Worm (Caenorhabditis elegans) whole organism, young adult: ENCODE results near the gene hpo-38.

Source experiments
- B0336.3 ChIP-seq: fragments of 200-800 bp; sonication (Bioruptor generic); IDR thresholded peaks from 2 replicates; pipeline ENCODE4 v1.3.6; 2022; ENCODE audit warnings: missing genetic modification characterization, missing compliant biosample characterization
- D2030.7 ChIP-seq: fragments of 200-800 bp; sonication (Bioruptor generic); IDR thresholded peaks from 2 replicates; pipeline ENCODE4 v1.3.6; 2022; ENCODE audit warnings: missing genetic modification reagents, missing genetic modification characterization, missing compliant biosample characterization
- F33H1.4 ChIP-seq: fragments of 200-800 bp; sonication (Bioruptor generic); IDR thresholded peaks from 2 replicates; pipeline ENCODE4 v1.3.6; 2022; ENCODE audit warnings: missing genetic modification reagents, missing genetic modification characterization, missing compliant biosample characterization
- F37B4.10 ChIP-seq: fragments of 200-800 bp; sonication (Bioruptor generic); IDR thresholded peaks from 2 replicates; pipeline ENCODE4 v1.3.6; 2022; ENCODE audit warnings: missing genetic modification characterization, missing compliant biosample characterization
- F39B2.1 ChIP-seq: fragments of 200-800 bp; sonication (Bioruptor generic); IDR thresholded peaks from 2 replicates; pipeline ENCODE4 v1.3.6; 2022; ENCODE audit warnings: missing genetic modification reagents, missing genetic modification characterization, missing compliant biosample characterization
- F52B5.7 ChIP-seq: sonication (generic microtip); optimal IDR thresholded peaks from 2 replicates; lab custom pipeline; 2016; ENCODE audit warnings: mild to moderate bottlenecking, missing genetic modification characterization, missing compliant biosample characterization
- F55B11.4 ChIP-seq: sonication (generic microtip); optimal IDR thresholded peaks from 2 replicates; lab custom pipeline; 2016; ENCODE audit warnings: missing compliant biosample characterization, missing genetic modification characterization, borderline replicate concordance; ENCODE audit not compliant: insufficient read depth
- F57C9.4 ChIP-seq: sonication (generic microtip); optimal IDR thresholded peaks from 2 replicates; lab custom pipeline; 2017; ENCODE audit warnings: mild to moderate bottlenecking, missing genetic modification characterization, missing compliant biosample characterization
- Y53F4B.3 ChIP-seq: fragments of 200-800 bp; sonication (Bioruptor generic); IDR thresholded peaks from 2 replicates; pipeline ENCODE4 v1.3.6; 2022; ENCODE audit warnings: missing genetic modification reagents, missing genetic modification characterization, missing compliant biosample characterization
- Y53G8AR.9 ChIP-seq: fragments of 200-800 bp; sonication (Bioruptor generic); conservative IDR thresholded peaks from 2 replicates; pipeline ENCODE4 v1.3.6; 2022; ENCODE audit warnings: missing genetic modification reagents, missing genetic modification characterization, missing compliant biosample characterization
- Y67H2A.10 ChIP-seq: fragments of 200-800 bp; sonication (Bioruptor generic); conservative IDR thresholded peaks from 2 replicates; pipeline ENCODE4 v1.3.6; 2022; ENCODE audit warnings: missing genetic modification reagents, missing genetic modification characterization, missing compliant biosample characterization
- Y79H2A.3 ChIP-seq: fragments of 200-800 bp; sonication (Bioruptor generic); conservative IDR thresholded peaks from 2 replicates; pipeline ENCODE4 v1.3.6; 2022; ENCODE audit warnings: missing genetic modification reagents, missing genetic modification characterization, missing compliant biosample characterization
- akir-1 ChIP-seq: fragments of 200-800 bp; sonication (Bioruptor generic); optimal IDR thresholded peaks from 2 replicates; lab custom pipeline; 2018; ENCODE audit warnings: mild to moderate bottlenecking, missing genetic modification characterization, moderate library complexity, missing compliant biosample characterization
- athp-1 ChIP-seq: sonication (generic microtip); optimal IDR thresholded peaks from 2 replicates; lab custom pipeline; 2017; ENCODE audit warnings: mild to moderate bottlenecking, missing genetic modification characterization, missing compliant biosample characterization
- attf-5 ChIP-seq: fragments of 200-800 bp; sonication (Bioruptor generic); optimal IDR thresholded peaks from 2 replicates; lab custom pipeline; 2018; ENCODE audit warnings: mild to moderate bottlenecking, missing genetic modification characterization, missing compliant biosample characterization
- cebp-1 ChIP-seq, 2 experiments: fragments of 200-800 bp in 1 of 2; sonication (Bioruptor generic) in 1 of 2; sonication (generic microtip) in 1 of 2; IDR thresholded peaks in 1 of 2; optimal IDR thresholded peaks in 1 of 2; 2 replicates each; pipeline versions ENCODE4 v1.3.6 to Lab custom; 2017 to 2022; ENCODE audit warnings: missing compliant biosample characterization in 2 of 2, missing genetic modification characterization in 2 of 2, mild to moderate bottlenecking in 1 of 2, missing genetic modification reagents in 1 of 2, moderate library complexity in 1 of 2
- ceh-100 ChIP-seq: fragments of 200-800 bp; sonication (Bioruptor generic); IDR thresholded peaks from 2 replicates; pipeline ENCODE4 v1.3.6; 2022; ENCODE audit warnings: missing genetic modification reagents, missing genetic modification characterization, missing compliant biosample characterization
- dox-1 ChIP-seq: fragments of 200-800 bp; sonication (Bioruptor generic); IDR thresholded peaks from 2 replicates; pipeline ENCODE4 v1.3.6; 2022; ENCODE audit warnings: missing genetic modification reagents, missing genetic modification characterization, missing compliant biosample characterization
- egl-18 ChIP-seq: fragments of 200-800 bp; sonication (Bioruptor generic); IDR thresholded peaks from 2 replicates; pipeline ENCODE4 v1.3.6; 2022; ENCODE audit warnings: missing genetic modification reagents, missing genetic modification characterization, missing compliant biosample characterization
- ekl-4 ChIP-seq: fragments of 200-800 bp; sonication (Bioruptor generic); IDR thresholded peaks from 2 replicates; pipeline ENCODE4 v1.3.6; 2022; ENCODE audit warnings: missing genetic modification reagents, missing genetic modification characterization, missing compliant biosample characterization
- ets-4 ChIP-seq: fragments of 200-800 bp; sonication (Bioruptor generic); optimal IDR thresholded peaks from 2 replicates; lab custom pipeline; 2018; ENCODE audit warnings: mild to moderate bottlenecking, missing genetic modification characterization, missing compliant biosample characterization
- fkh-3 ChIP-seq: sonication (generic microtip); optimal IDR thresholded peaks from 2 replicates; lab custom pipeline; 2016; ENCODE audit warnings: mild to moderate bottlenecking, missing genetic modification characterization, missing compliant biosample characterization
- him-1 ChIP-seq: sonication (generic microtip); optimal IDR thresholded peaks from 2 replicates; lab custom pipeline; 2016; ENCODE audit warnings: missing genotype, missing genetic modification reagents, missing genetic modification characterization, missing compliant biosample characterization
- hmg-1.2 ChIP-seq: fragments of 200-800 bp; sonication (Bioruptor generic); IDR thresholded peaks from 2 replicates; pipeline ENCODE4 v1.3.6; 2022; ENCODE audit warnings: missing genetic modification reagents, missing genetic modification characterization, missing compliant biosample characterization
- hrde-1 ChIP-seq: sonication (generic microtip); optimal IDR thresholded peaks from 2 replicates; lab custom pipeline; 2016; ENCODE audit warnings: missing genetic modification characterization, mild to moderate bottlenecking, missing compliant biosample characterization, moderate library complexity, missing genotype, missing genetic modification reagents, borderline replicate concordance
- hsf-1 ChIP-seq: fragments of 200-800 bp; sonication (Bioruptor generic); IDR thresholded peaks from 2 replicates; pipeline ENCODE4 v1.3.6; 2022; ENCODE audit warnings: missing genetic modification reagents, missing genetic modification characterization, missing compliant biosample characterization
- lsl-1 ChIP-seq: fragments of 200-800 bp; sonication (Bioruptor generic); optimal IDR thresholded peaks from 2 replicates; lab custom pipeline; 2018; ENCODE audit warnings: mild to moderate bottlenecking, missing genetic modification characterization, moderate library complexity, missing compliant biosample characterization
- madf-3 ChIP-seq: fragments of 200-800 bp; sonication (Bioruptor generic); IDR thresholded peaks from 2 replicates; pipeline ENCODE4 v1.3.6; 2022; ENCODE audit warnings: missing genetic modification reagents, missing genetic modification characterization, missing compliant biosample characterization
- madf-6 ChIP-seq: fragments of 200-800 bp; sonication (Bioruptor generic); IDR thresholded peaks from 2 replicates; pipeline ENCODE4 v1.3.6; 2022; ENCODE audit warnings: missing genetic modification reagents, missing genetic modification characterization, missing compliant biosample characterization
- madf-8 ChIP-seq: fragments of 200-800 bp; sonication (Bioruptor generic); conservative IDR thresholded peaks from 2 replicates; pipeline ENCODE4 v1.3.6; 2022; ENCODE audit warnings: missing genetic modification reagents, missing genetic modification characterization, missing compliant biosample characterization
- mcd-1 ChIP-seq: fragments of 200-800 bp; sonication (Bioruptor generic); IDR thresholded peaks from 2 replicates; pipeline ENCODE4 v1.3.6; 2022; ENCODE audit warnings: missing genetic modification reagents, missing genetic modification characterization, missing compliant biosample characterization
- mel-28 ChIP-seq: sonication (generic microtip); optimal IDR thresholded peaks from 2 replicates; lab custom pipeline; 2016; ENCODE audit warnings: borderline replicate concordance, mild to moderate bottlenecking, missing genetic modification characterization, missing compliant biosample characterization
- nfyb-1 ChIP-seq: fragments of 200-800 bp; sonication (Bioruptor generic); IDR thresholded peaks from 2 replicates; pipeline ENCODE4 v1.3.6; 2022; ENCODE audit warnings: missing genetic modification reagents, missing genetic modification characterization, missing compliant biosample characterization
- rpc-1 ChIP-seq, 2 experiments: fragments of 150-350 bp in 1 of 2; sonication (generic microtip) in 1 of 2; optimal IDR thresholded peaks; 2 replicates each; lab custom pipeline; 2014 to 2018; ENCODE audit warnings: missing biosample characterization in 1 of 2, missing genetic modification characterization in 1 of 2, missing genetic modification reagents in 1 of 2, missing genotype in 1 of 2
- sdz-38 ChIP-seq: sonication (generic microtip); optimal IDR thresholded peaks from 2 replicates; lab custom pipeline; 2016; ENCODE audit warnings: missing genotype, missing genetic modification characterization, missing compliant biosample characterization
- sptf-2 ChIP-seq: fragments of 200-800 bp; sonication (Bioruptor generic); optimal IDR thresholded peaks from 2 replicates; lab custom pipeline; 2018; ENCODE audit warnings: mild to moderate bottlenecking, missing genetic modification characterization, missing compliant biosample characterization
- tbp1 ChIP-seq: fragments of 200-800 bp; sonication (Bioruptor generic); optimal IDR thresholded peaks from 2 replicates; lab custom pipeline; 2018; ENCODE audit warnings: mild to moderate bottlenecking, missing genetic modification characterization, missing compliant biosample characterization
- zfh-2 ChIP-seq: fragments of 200-800 bp; sonication (Bioruptor generic); conservative IDR thresholded peaks from 2 replicates; pipeline ENCODE4 v1.3.6; 2022; ENCODE audit warnings: missing genetic modification reagents, missing genetic modification characterization, missing compliant biosample characterization
- zim-3 ChIP-seq: sonication (generic microtip); optimal IDR thresholded peaks from 2 replicates; lab custom pipeline; 2017; ENCODE audit warnings: mild to moderate bottlenecking, missing genetic modification characterization, moderate library complexity, missing compliant biosample characterization

The hpo-38 gene

DNA sequence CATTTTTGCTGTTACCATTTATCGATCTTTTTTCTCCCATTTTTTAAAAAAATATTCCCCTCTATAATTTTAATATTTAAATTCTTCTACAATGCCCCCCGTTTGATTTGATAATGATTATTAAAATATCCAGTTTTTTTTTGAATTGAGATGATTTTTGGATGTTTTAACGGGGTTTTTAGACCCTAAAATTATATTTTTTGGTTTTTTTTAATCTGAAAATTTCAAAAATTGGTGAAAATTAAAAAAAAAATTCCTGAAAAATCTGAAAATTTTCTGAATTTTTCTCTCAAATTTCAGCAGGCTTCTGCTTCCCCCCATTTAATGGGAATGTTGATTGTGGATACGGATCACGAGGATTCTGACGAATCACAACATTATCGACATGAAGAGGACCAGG is 24.0 kb downstream of the hpo-38 start, which contains the start of gene Y50D7A.3:
Y50D7A.3 (plus strand) TSS at position 301 of the 400 bp plus-strand sequence.
- TF ChIP-seq tbp1 (GFP tag; lab: Kevin White, UChicago), result no peak
- TF ChIP-seq lsl-1 (GFP tag; lab: Kevin White, UChicago), result no peak
- TF ChIP-seq cebp-1 (GFP tag; IDR thresholded peaks at IDR 0.05; lab: Robert Waterston, UW), result no peak
- no peak for TF ChIP-seq cebp-1 (tag; optimal IDR thresholded peaks at IDR 0.05; lab: Kevin White, UChicago)
- TF ChIP-seq him-1 (tag; lab: Kevin White, UChicago), result no peak
- no peak for TF ChIP-seq zim-3 (tag; lab: Kevin White, UChicago)
- no peak for TF ChIP-seq F39B2.1 (GFP tag; lab: Robert Waterston, UW)
- no peak for TF ChIP-seq egl-18 (GFP tag; lab: Robert Waterston, UW)
- TF ChIP-seq fkh-3 (tag; lab: Kevin White, UChicago), result no peak
- TF ChIP-seq, all 124 proteins: peak for 0

DNA sequence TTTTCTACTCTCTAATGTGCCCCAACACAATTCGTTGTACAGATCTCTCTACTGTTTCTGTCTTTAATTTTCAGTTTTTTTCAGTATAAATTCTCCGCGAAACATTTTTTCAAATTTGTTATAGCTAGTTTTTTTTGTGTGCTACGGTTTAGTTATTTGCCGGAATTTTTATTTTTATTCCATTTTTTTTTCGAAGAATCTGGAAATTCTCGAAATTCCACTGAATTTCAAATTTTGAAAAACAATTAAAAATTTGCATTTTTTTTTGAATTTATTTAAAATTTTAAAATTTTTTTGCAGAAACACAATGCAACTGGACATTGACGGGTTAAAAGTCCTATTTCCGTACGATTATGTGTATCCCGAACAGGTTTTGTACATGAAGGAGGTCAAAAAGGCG is 34.6 kb downstream of the hpo-38 start, which contains the start of gene xpd-1:
xpd-1 (plus strand) TSS at position 301 of the 400 bp plus-strand sequence.
- TF ChIP-seq madf-8 (GFP tag; lab: Robert Waterston, UW) (no peak), hsf-1 (no peak), F55B11.4 (tag; lab: Kevin White, UChicago) (no peak), athp-1 (tag; lab: Kevin White, UChicago) (no peak)
- TF ChIP-seq, all 124 proteins: peak for 0

ce11 chrIII:269572-269971 is 39.3 kb downstream of the hpo-38 start:
- TF ChIP-seq F33H1.4 (GFP tag; lab: Robert Waterston, UW) (peak; percentile 29; the same call in 1 of the 2 replicates), nfyb-1 (GFP tag; lab: Robert Waterston, UW) (0 out of 2 replicates have a peak, but pooled peaks have one; percentile 33), mcd-1 (GFP tag; lab: Robert Waterston, UW) (peak; percentile 62), dox-1 (GFP tag; lab: Robert Waterston, UW) (0 out of 2 replicates have a peak, but pooled peaks have one; percentile 25), lsl-1 (GFP tag; lab: Kevin White, UChicago) (peak; percentile 33), madf-6 (GFP tag; lab: Robert Waterston, UW) (peak; percentile 25; the same call in 1 of the 2 replicates), D2030.7 (0 out of 2 replicates have a peak, but pooled peaks have one; percentile 28), hmg-1.2 (GFP tag; lab: Robert Waterston, UW) (peak; percentile 82)
- TF ChIP-seq, all 124 proteins: peak for 8; not testable (repeated sequence) for 116

ce11 chrIII:282506-282905 is 52.3 kb downstream of the hpo-38 start:
- TF ChIP-seq attf-5 (GFP tag; lab: Kevin White, UChicago), result no peak
- no peak for TF ChIP-seq B0336.3
- TF ChIP-seq zfh-2, result no peak
- no peak for TF ChIP-seq F57C9.4
- no peak for TF ChIP-seq madf-6 (GFP tag; lab: Robert Waterston, UW)
- no peak for TF ChIP-seq F37B4.10 (GFP tag; lab: Robert Waterston, UW)
- TF ChIP-seq Y67H2A.10 (GFP tag; lab: Robert Waterston, UW), result no peak
- no peak for TF ChIP-seq Y53F4B.3 (GFP tag; lab: Robert Waterston, UW)
- TF ChIP-seq Y79H2A.3 (GFP tag; lab: Robert Waterston, UW), result no peak

- no peak for TF ChIP-seq rpc-1 (optimal IDR thresholded peaks at IDR 0.05; lab: Kevin White, UChicago)
- no peak for TF ChIP-seq rpc-1 (tag; optimal IDR thresholded peaks at IDR 0.05; lab: Kevin White, UChicago)
- TF ChIP-seq Y53G8AR.9, result no peak
- TF ChIP-seq akir-1 (GFP tag; lab: Kevin White, UChicago), result no peak
- TF ChIP-seq hrde-1 (tag; lab: Kevin White, UChicago), result no peak
- no peak for TF ChIP-seq sdz-38 (tag; lab: Kevin White, UChicago)
- TF ChIP-seq ekl-4 (GFP tag; lab: Robert Waterston, UW), result no peak
- no peak for TF ChIP-seq sptf-2 (GFP tag; lab: Kevin White, UChicago)
- TF ChIP-seq mel-28 (tag; lab: Kevin White, UChicago), result no peak
- no peak for TF ChIP-seq ceh-100 (GFP tag; lab: Robert Waterston, UW)
- no peak for TF ChIP-seq madf-3 (GFP tag; lab: Robert Waterston, UW)
- no peak for TF ChIP-seq F52B5.7 (tag; lab: Kevin White, UChicago)
- TF ChIP-seq ets-4 (GFP tag; lab: Kevin White, UChicago), result no peak
Observed at ce11 chrIII:283817-284216, 53.6 kb downstream of the hpo-38 start, which contains the start of gene taco-1. taco-1 (plus strand) TSS chrIII:284117.
